Worm (Caenorhabditis elegans): ENCODE data around the gene srw-140.

- no peak for TF ChIP-seq aly-2 (tag; optimal IDR thresholded peaks at IDR 0.05)
- no peak for TF ChIP-seq nhr-28 (tag; optimal IDR thresholded peaks at IDR 0.05)
- TF ChIP-seq elt-2 (tag; optimal IDR thresholded peaks at IDR 0.05), result peak; percentile 47
- no peak for TF ChIP-seq ztf-11 (tag; optimal IDR thresholded peaks at IDR 0.05)
Measured at ce11 chrV:5178051-5178450, 12.5 kb downstream of the srw-140 start.
